Worm (Caenorhabditis elegans): ENCODE measurements around the gene Y50D4C.3.
"Not testable (repeated sequence)": the region's sequence is repeated elsewhere in the genome, so short reads cannot be mapped to it uniquely, and the experiment has no call there.

Y50D4C.3 gene

DNA sequence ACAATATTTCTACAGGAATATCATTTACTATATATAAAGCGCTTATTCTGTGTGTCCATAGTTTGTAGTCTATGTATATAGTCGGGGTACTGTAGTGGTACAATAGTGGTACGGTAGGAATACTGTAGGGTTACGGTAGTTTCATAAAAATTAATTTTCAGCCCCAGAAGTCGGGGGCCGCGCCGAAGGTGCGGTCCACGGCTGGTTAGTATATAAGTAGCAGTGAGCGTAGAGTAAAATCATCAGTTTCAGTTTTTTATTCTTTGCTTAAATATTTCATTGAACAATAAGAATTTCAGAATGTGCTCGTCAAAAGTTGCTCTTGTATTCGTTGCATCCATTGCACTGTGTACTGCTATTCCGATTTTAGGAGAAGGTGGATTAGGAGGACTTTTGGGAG lies 54.2 kb downstream of the Y50D4C.3 start, which contains the start of gene srlf-22:
srlf-22 (plus strand) TSS at position 301 of the 400 bp plus-strand sequence.
- TF ChIP-seq hlh-13 (GFP tag; optimal IDR thresholded peaks at IDR 0.05); ceh-22 (tag; optimal IDR thresholded peaks at IDR 0.05); sox-4 (tag; optimal IDR thresholded peaks at IDR 0.05): not testable (repeated sequence)

DNA sequence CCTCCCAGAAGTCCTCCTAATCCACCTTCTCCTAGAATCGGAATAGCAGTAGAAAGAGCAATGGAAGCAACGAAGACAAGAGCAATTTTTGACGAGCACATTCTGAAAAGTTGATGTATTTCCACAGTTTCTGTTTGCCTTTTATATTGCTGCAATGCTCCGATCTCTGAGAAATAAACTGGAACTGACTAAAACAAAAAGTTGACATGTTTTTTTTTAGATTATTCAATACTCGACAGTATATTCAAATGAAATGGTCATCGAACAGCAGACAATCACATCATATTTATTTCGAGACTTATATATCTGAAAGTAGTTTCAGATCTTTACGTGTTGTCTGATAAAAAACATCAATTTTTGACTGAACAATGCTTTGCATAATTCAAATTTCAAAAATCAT lies 54.6 kb downstream of the Y50D4C.3 start, which contains the start of gene srlf-21:
srlf-21 (minus strand) TSS at position 101 of the 400 bp plus-strand sequence.
- TF ChIP-seq ahr-1 (tag; optimal IDR thresholded peaks at IDR 0.05) (no peak), ceh-14 (tag; optimal IDR thresholded peaks at IDR 0.05) (no peak), pqm-1 (tag; optimal IDR thresholded peaks at IDR 0.05) (no peak), ttx-3 (tag; optimal IDR thresholded peaks at IDR 0.05) (no peak), K02D7.2 (tag; optimal IDR thresholded peaks at IDR 0.05) (no peak), nhr-232 (tag; optimal IDR thresholded peaks at IDR 0.05) (no peak), hlh-8 (tag; optimal IDR thresholded peaks at IDR 0.05) (no peak), pag-3 (tag; optimal IDR thresholded peaks at IDR 0.05; ENCODE audit: borderline replicate concordance) (no peak), pha-4 (tag; optimal IDR thresholded peaks at IDR 0.05) (no peak), nfya-1 (tag; optimal IDR thresholded peaks at IDR 0.05) (no peak), elt-2 (tag; optimal IDR thresholded peaks at IDR 0.05) (no peak), hlh-6 (tag; optimal IDR thresholded peaks at IDR 0.05) (no peak), hlh-30 (tag; optimal IDR thresholded peaks at IDR 0.05; ENCODE audit: insufficient read depth) (no peak), nhr-11 (tag; optimal IDR thresholded peaks at IDR 0.05) (no peak), ceh-18 (tag; optimal IDR thresholded peaks at IDR 0.05) (no peak), fax-1 (tag; optimal IDR thresholded peaks at IDR 0.05) (no peak), T23F11.4 (GFP tag; optimal IDR thresholded peaks at IDR 0.05) (no peak), madf-2 (tag; optimal IDR thresholded peaks at IDR 0.05) (no peak), pat-9 (tag; optimal IDR thresholded peaks at IDR 0.05) (no peak), ceh-2 (tag; optimal IDR thresholded peaks at IDR 0.05) (no peak)
